1 fruit fly cellular context compared by ENCODE assay signal in genomic region chrX:21365421-21365820, dm6.
TF ChIP-seq lines count a peak whose summit lies in the region.

No protein-coding gene starts in this region.

TF ChIP-seq in whole organism, prepupa, 60 proteins besides CTCF, POLR2A, EP300 and RAD21 (continued from another document):
- no peak for TF ChIP-seq CG3032 (tag; optimal IDR thresholded peaks at IDR 0.05; lab: Kevin White, UChicago)
TF ChIP-seq in whole organism, prepupa: peak in this region for 5.
